Fruit fly (Drosophila melanogaster): ENCODE results near the gene CG31441.

DNA sequence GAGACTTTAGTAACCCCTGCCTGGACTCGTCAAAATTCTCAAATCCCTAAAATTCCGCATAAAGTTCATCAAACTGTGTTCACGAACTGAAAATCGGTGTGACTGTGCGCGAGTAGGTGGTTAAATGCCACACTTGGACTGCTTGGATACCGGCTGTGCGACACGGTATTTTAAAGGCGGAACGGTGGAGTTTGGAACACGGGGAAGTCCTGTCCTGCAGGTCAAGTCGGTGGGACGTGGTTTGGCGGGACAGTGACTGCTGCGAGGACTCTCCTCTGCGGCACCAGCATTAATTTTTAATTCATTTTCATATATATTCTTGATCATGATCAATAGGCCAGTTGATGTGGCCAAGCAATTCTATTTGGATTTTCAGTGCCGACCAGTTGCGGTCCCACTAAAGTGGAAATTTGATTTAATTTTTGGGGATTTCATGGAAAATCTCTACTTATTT lies 1.1 kb upstream of the CG31441 start, which contains the start of the genes Arfip and CG17721:
- TF ChIP-seq psq (optimal IDR thresholded peaks at IDR 0.05) (no peak), EcR (GFP tag; optimal IDR thresholded peaks at IDR 0.05) (no peak), pan (optimal IDR thresholded peaks at IDR 0.05) (no peak)

Data from whole organism.